Worm (Caenorhabditis elegans) whole organism, L4/young adult: ENCODE data around the gene kmo-2.

Source experiments
- dao-5 ChIP-seq: sonication (generic microtip); optimal IDR thresholded peaks from 2 replicates; lab custom pipeline; 2016; ENCODE audit warnings: missing genotype, missing genetic modification characterization, moderate library complexity, missing compliant biosample characterization
- him-1 ChIP-seq: sonication (generic microtip); optimal IDR thresholded peaks from 2 replicates; lab custom pipeline; 2016; ENCODE audit warnings: missing genotype, missing genetic modification reagents, missing genetic modification characterization, missing compliant biosample characterization

- TF ChIP-seq him-1 (tag; lab: Kevin White, UChicago) (no peak), dao-5 (tag; lab: Kevin White, UChicago) (no peak)
These were observed 7.6 kb upstream of the kmo-2 start for ce11 chrV:12075983-12076382.
